Worm (Caenorhabditis elegans) whole organism, L1 larva: ENCODE data around the gene C09H10.9.

Source experiments
- nhr-237 ChIP-seq: fragments of 150-350 bp; optimal IDR thresholded peaks from 2 replicates; lab custom pipeline; 2014; ENCODE audit warnings: missing biosample characterization, missing genetic modification characterization
- nhr-90 ChIP-seq: sonication (generic microtip); optimal IDR thresholded peaks from 2 replicates; lab custom pipeline; 2016; ENCODE audit warnings: mild to moderate bottlenecking, missing genetic modification characterization, missing compliant biosample characterization; ENCODE audit not compliant: poor library complexity
- unc-62 ChIP-seq: fragments of 150-350 bp; optimal IDR thresholded peaks from 2 replicates; lab custom pipeline; 2014; ENCODE audit warnings: missing biosample characterization, missing genetic modification reagents, missing genetic modification characterization
- ztf-11 ChIP-seq, 2 experiments: sonication (generic microtip); optimal IDR thresholded peaks; 2 replicates each; lab custom pipeline; 2016 to 2017; ENCODE audit warnings: missing genetic modification characterization in 2 of 2, missing biosample characterization in 1 of 2, missing compliant biosample characterization in 1 of 2

DNA sequence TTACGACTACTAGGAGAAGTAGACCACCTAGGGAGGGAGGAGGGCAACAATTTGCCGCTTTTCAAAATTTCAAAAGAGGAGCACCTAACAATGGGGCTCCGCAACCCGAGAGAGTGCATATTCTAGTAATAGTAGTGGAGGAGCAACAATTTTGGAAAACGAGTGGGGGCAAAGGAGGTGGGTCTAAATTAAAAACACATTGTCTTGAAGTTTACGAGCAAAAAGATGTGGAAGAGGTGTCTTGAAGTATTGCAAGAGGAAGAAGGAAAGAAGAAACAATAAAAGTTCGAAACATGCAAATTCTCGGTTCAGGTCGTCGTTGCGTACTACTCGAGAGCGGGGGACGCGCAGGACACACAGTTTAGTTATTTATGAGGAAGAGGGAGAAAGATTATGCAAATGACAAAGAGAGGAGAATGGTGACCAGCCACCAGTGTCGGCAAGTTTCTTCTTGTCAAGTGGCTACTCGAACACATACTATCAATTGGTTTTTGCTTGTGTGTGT lies 40.0 kb upstream of the C09H10.9 start:
- TF ChIP-seq ztf-11 (tag; optimal IDR thresholded peaks at IDR 0.05; lab: Kevin White, UChicago) (no peak), unc-62 (GFP tag; lab: Kevin White, UChicago) (no peak), nhr-90 (tag; lab: Kevin White, UChicago) (no peak), nhr-237 (no peak)
